Fruit fly (Drosophila melanogaster): Measurements from ENCODE around the gene p.

DNA sequence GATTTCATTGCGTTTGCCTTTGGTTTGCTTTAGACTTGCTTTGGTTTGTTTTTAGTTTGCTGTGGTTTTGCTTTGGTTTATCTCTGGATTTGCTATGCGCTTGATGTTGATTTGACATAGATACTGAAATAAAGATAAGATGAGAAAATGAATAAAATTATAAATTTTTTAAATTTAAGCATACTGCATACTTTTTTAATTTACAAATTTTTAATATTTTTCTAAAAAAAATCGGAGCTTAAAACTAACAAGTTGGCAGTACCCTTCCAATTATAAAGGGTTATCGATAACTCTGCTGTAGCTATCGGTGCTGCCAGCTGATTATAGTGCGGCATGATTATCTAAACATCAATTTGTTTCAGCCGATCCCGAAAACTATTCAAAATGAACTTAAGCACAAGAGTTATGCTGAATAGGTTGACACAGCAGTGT, 3.3 kb upstream of the p start, which contains the start of gene mRpL19:
- TF ChIP-seq pan (optimal IDR thresholded peaks at IDR 0.05) (no peak), usp (GFP tag; optimal IDR thresholded peaks at IDR 0.05) (no peak), psq (optimal IDR thresholded peaks at IDR 0.05) (no peak)
